Worm (Caenorhabditis elegans) whole organism, L1 larva: ENCODE results near the gene Y6D1A.1.

Experiments used
- aha-1 ChIP-seq: fragments of 150-350 bp; optimal IDR thresholded peaks from 2 replicates; lab custom pipeline; 2014; ENCODE audit warnings: missing biosample characterization, missing genetic modification characterization
- fkh-8 ChIP-seq: sonication (generic microtip); optimal IDR thresholded peaks from 2 replicates; lab custom pipeline; 2016; ENCODE audit warnings: mild to moderate bottlenecking, missing genetic modification characterization, missing compliant biosample characterization
- lin-13 ChIP-seq: fragments of 150-350 bp; optimal IDR thresholded peaks from 2 replicates; lab custom pipeline; 2014; ENCODE audit warnings: missing biosample characterization, missing genetic modification reagents, missing genetic modification characterization
- mab-9 ChIP-seq: fragments of 200-800 bp; sonication (Bioruptor generic); IDR thresholded peaks from 2 replicates; pipeline ENCODE4 v1.3.6; 2022; ENCODE audit warnings: missing genetic modification reagents, missing genetic modification characterization, missing compliant biosample characterization
- snpc-4 ChIP-seq: fragments of 150-350 bp; optimal IDR thresholded peaks from 2 replicates; lab custom pipeline; 2014; ENCODE audit warnings: missing biosample characterization, missing genetic modification characterization
- unc-130 ChIP-seq: fragments of 150-350 bp; optimal IDR thresholded peaks from 2 replicates; lab custom pipeline; 2017; ENCODE audit warnings: missing biosample characterization, missing genetic modification characterization, inconsistent platforms

ce11 chrII:11788025-11788424 lies 35.4 kb downstream of the Y6D1A.1 start:
- TF ChIP-seq unc-130: no peak
- no peak for TF ChIP-seq mab-9
- no peak for TF ChIP-seq snpc-4 (tag; lab: Kevin White, UChicago)
- TF ChIP-seq fkh-8 (tag; lab: Kevin White, UChicago): no peak
- TF ChIP-seq aha-1 (tag; lab: Kevin White, UChicago): no peak
- TF ChIP-seq lin-13: no peak
